Fruit fly (Drosophila melanogaster) whole organism, embryonic: Measurements from ENCODE around the gene CG42876.

ENCODE experiments used
- Asciz ChIP-seq: fragments of 200-800 bp; sonication (Bioruptor generic); optimal IDR thresholded peaks from 2 replicates; lab custom pipeline; 2017; ENCODE audit warnings: missing biosample characterization, mild to moderate bottlenecking, missing genetic modification characterization, missing genetic modification reagents
- Atf6 ChIP-seq: fragments of 200-800 bp; sonication (Bioruptor generic); IDR thresholded peaks from 2 replicates; pipeline ENCODE4 v1.3.6; 2022; ENCODE audit warnings: missing biosample characterization, missing genetic modification characterization
- Awh ChIP-seq: fragments of 200-800 bp; sonication (Bioruptor generic); IDR thresholded peaks from 2 replicates; pipeline ENCODE4, ENCODE4 v1.3.6; 2022; ENCODE audit warnings: missing biosample characterization, missing genetic modification characterization
- Bdp1 ChIP-seq: fragments of 200-800 bp; sonication (Bioruptor generic); optimal IDR thresholded peaks from 3 replicates; lab custom pipeline; 2016; ENCODE audit warnings: missing biosample characterization, missing genetic modification characterization
- CG10274 ChIP-seq: fragments of 200-800 bp; sonication (Bioruptor generic); optimal IDR thresholded peaks from 3 replicates; lab custom pipeline; 2017; ENCODE audit warnings: missing biosample characterization, mild to moderate bottlenecking, missing genetic modification characterization
- CG10543 ChIP-seq: fragments of 200-800 bp; sonication (Bioruptor generic); optimal IDR thresholded peaks from 3 replicates; lab custom pipeline; 2017; ENCODE audit warnings: missing biosample characterization, mild to moderate bottlenecking, missing genetic modification characterization, moderate library complexity
- CG11456 ChIP-seq: fragments of 200-800 bp; sonication (Bioruptor generic); IDR thresholded peaks from 3 replicates; pipeline ENCODE4 v1.3.6; 2022; ENCODE audit warnings: missing biosample characterization, missing genetic modification characterization
- CG13424 ChIP-seq: fragments of 200-800 bp; sonication (Bioruptor generic); optimal IDR thresholded peaks from 2 replicates; lab custom pipeline; 2019; ENCODE audit warnings: missing biosample characterization, mild to moderate bottlenecking, missing genetic modification characterization, moderate library complexity
- CG13624 ChIP-seq: fragments of 200-800 bp; sonication (Bioruptor generic); optimal IDR thresholded peaks from 2 replicates; lab custom pipeline; 2016; ENCODE audit warnings: missing biosample characterization, missing genetic modification characterization
- CG13894 ChIP-seq: fragments of 200-800 bp; sonication (Bioruptor generic); optimal IDR thresholded peaks from 3 replicates; lab custom pipeline; 2018; ENCODE audit warnings: missing biosample characterization, mild to moderate bottlenecking, missing genetic modification characterization, moderate library complexity
- CG1529 ChIP-seq: fragments of 200-800 bp; sonication (Bioruptor generic); optimal IDR thresholded peaks from 3 replicates; lab custom pipeline; 2018; ENCODE audit warnings: missing biosample characterization, missing genetic modification characterization
- CG15514 ChIP-seq: fragments of 200-800 bp; sonication (Bioruptor generic); optimal IDR thresholded peaks from 3 replicates; lab custom pipeline; 2017; ENCODE audit warnings: missing biosample characterization, missing genetic modification characterization, mild to moderate bottlenecking, moderate library complexity, missing genetic modification reagents
- CG18262 ChIP-seq: fragments of 200-800 bp; optimal IDR thresholded peaks from 3 replicates; lab custom pipeline; 2019; ENCODE audit warnings: missing biosample characterization, mild to moderate bottlenecking, missing genetic modification characterization, moderate library complexity
- CG32532 ChIP-seq: fragments of 200-800 bp; sonication (Bioruptor generic); IDR thresholded peaks from 2 replicates; pipeline ENCODE4 v1.3.6; 2022; ENCODE audit warnings: missing biosample characterization, missing genetic modification characterization
- CG34422 ChIP-seq: fragments of 200-800 bp; sonication (Bioruptor generic); IDR thresholded peaks from 3 replicates; pipeline ENCODE4 v1.3.6; 2022; ENCODE audit warnings: missing biosample characterization, missing genetic modification characterization
- CG42726 ChIP-seq: fragments of 200-800 bp; sonication (Bioruptor generic); IDR thresholded peaks from 2 replicates; pipeline ENCODE4 v1.3.6; 2022; ENCODE audit warnings: missing biosample characterization, missing genetic modification characterization; ENCODE audit not compliant: partially characterized antibody
- CG5180 ChIP-seq: fragments of 200-800 bp; sonication (Bioruptor generic); optimal IDR thresholded peaks from 3 replicates; lab custom pipeline; 2017; ENCODE audit warnings: missing biosample characterization, missing genetic modification characterization, mild to moderate bottlenecking, moderate library complexity, missing genetic modification reagents
- CG6175 ChIP-seq: fragments of 200-800 bp; sonication (Bioruptor generic); IDR thresholded peaks from 3 replicates; pipeline ENCODE4 v1.3.6; 2022; ENCODE audit warnings: missing biosample characterization, missing genetic modification characterization
- CG7271 ChIP-seq: fragments of 200-800 bp; sonication (Bioruptor generic); optimal IDR thresholded peaks from 2 replicates; lab custom pipeline; 2018; ENCODE audit warnings: missing biosample characterization, mild to moderate bottlenecking, missing genetic modification characterization, moderate library complexity
- CG7786 ChIP-seq: fragments of 200-800 bp; sonication (Bioruptor generic); optimal IDR thresholded peaks from 2 replicates; lab custom pipeline; 2016; ENCODE audit warnings: missing biosample characterization, missing genetic modification characterization
- CG8290 ChIP-seq, 3 experiments: fragments of 200-800 bp; sonication (Bioruptor generic); optimal IDR thresholded peaks; 2 replicates each; lab custom pipeline; 2016 to 2019; ENCODE audit warnings: missing biosample characterization in 3 of 3, missing genetic modification characterization in 3 of 3, mild to moderate bottlenecking in 2 of 3, moderate library complexity in 1 of 3
- CG9437 ChIP-seq: fragments of 200-800 bp; sonication (Bioruptor generic); optimal IDR thresholded peaks from 2 replicates; lab custom pipeline; 2018; ENCODE audit warnings: missing biosample characterization, mild to moderate bottlenecking, missing genetic modification characterization
- CG9797 ChIP-seq: fragments of 200-800 bp; sonication (Bioruptor generic); optimal IDR thresholded peaks from 3 replicates; lab custom pipeline; 2018; ENCODE audit warnings: missing biosample characterization, mild to moderate bottlenecking, missing genetic modification characterization
- Drgx ChIP-seq: fragments of 200-800 bp; sonication (Bioruptor generic); IDR thresholded peaks from 2 replicates; pipeline ENCODE4 v1.3.6; 2022; ENCODE audit warnings: missing biosample characterization, missing genetic modification characterization
- Eip74EF ChIP-seq, 2 experiments: fragments of 200-800 bp in 1 of 2; fragments of >200 bp in 1 of 2; sonication (Bioruptor generic) in 1 of 2; optimal IDR thresholded peaks; 2 replicates each; lab custom pipeline; 2017 to 2019; ENCODE audit warnings: missing biosample characterization in 2 of 2, missing genetic modification characterization in 2 of 2, mild to moderate bottlenecking in 1 of 2, moderate library complexity in 1 of 2
- Gug ChIP-seq: fragments of 200-800 bp; sonication (Bioruptor generic); IDR thresholded peaks from 4 replicates; pipeline ENCODE4 v1.3.6; 2022; ENCODE audit warnings: missing biosample characterization, missing genetic modification characterization
- HLHmδ ChIP-seq: fragments of 200-800 bp; sonication (Bioruptor generic); optimal IDR thresholded peaks from 2 replicates; lab custom pipeline; 2018; ENCODE audit warnings: missing biosample characterization, mild to moderate bottlenecking, missing genetic modification characterization, moderate library complexity
- Hey ChIP-seq: fragments of 200-800 bp; sonication (Bioruptor generic); optimal IDR thresholded peaks from 3 replicates; lab custom pipeline; 2018; ENCODE audit warnings: missing biosample characterization, mild to moderate bottlenecking, missing genetic modification characterization
- Hmx ChIP-seq: fragments of 200-800 bp; sonication (Bioruptor generic); optimal IDR thresholded peaks from 2 replicates; lab custom pipeline; 2016; ENCODE audit warnings: missing biosample characterization, missing genetic modification characterization
- Jarid2 ChIP-seq: fragments of 200-800 bp; sonication (Bioruptor generic); optimal IDR thresholded peaks from 3 replicates; lab custom pipeline; 2017; ENCODE audit warnings: mild to moderate bottlenecking, missing biosample characterization, missing genetic modification reagents, missing genetic modification characterization
- Med ChIP-seq: fragments of 200-800 bp; sonication (Bioruptor generic); peaks from one replicate; lab custom pipeline; 2016; ENCODE audit warnings: missing biosample characterization, missing genetic modification characterization, mild to moderate bottlenecking, inconsistent platforms, moderate library complexity
- NFAT ChIP-seq: fragments of 200-800 bp; sonication (Bioruptor generic); IDR thresholded peaks from 2 replicates; pipeline ENCODE4 v1.3.6; 2022; ENCODE audit warnings: missing biosample characterization, missing genetic modification characterization
- Oaz ChIP-seq: fragments of 200-800 bp; sonication (Bioruptor generic); IDR thresholded peaks from 2 replicates; pipeline ENCODE4 v1.3.6; 2022; ENCODE audit warnings: missing biosample characterization, missing genetic modification characterization
- Stat92E ChIP-seq, 3 experiments: fragments of >200 bp in 2 of 3; fragments of 200-800 bp in 1 of 3; sonication (Bioruptor generic) in 1 of 3; optimal IDR thresholded peaks; 2 replicates each; lab custom pipeline; 2017 to 2019; ENCODE audit warnings: missing biosample characterization in 3 of 3, missing genetic modification characterization in 3 of 3, mild to moderate bottlenecking in 1 of 3, moderate library complexity in 1 of 3
- abd-A ChIP-seq: fragments of 200-800 bp; sonication (Bioruptor generic); optimal IDR thresholded peaks from 3 replicates; lab custom pipeline; 2019; ENCODE audit warnings: missing biosample characterization, mild to moderate bottlenecking, missing genetic modification characterization, moderate library complexity
- exex ChIP-seq: fragments of 200-800 bp; sonication (Bioruptor generic); optimal IDR thresholded peaks from 4 replicates; lab custom pipeline; 2018; ENCODE audit warnings: missing biosample characterization, mild to moderate bottlenecking, missing genetic modification characterization, moderate library complexity
- ftz-f1 ChIP-seq: fragments of 200-800 bp; sonication (Bioruptor generic); optimal IDR thresholded peaks from 2 replicates; lab custom pipeline; 2016; ENCODE audit warnings: missing biosample characterization, missing genetic modification characterization
- gcm2 ChIP-seq: fragments of 200-800 bp; sonication (Bioruptor generic); optimal IDR thresholded peaks from 2 replicates; lab custom pipeline; 2016; ENCODE audit warnings: missing biosample characterization, missing genetic modification characterization
- inv ChIP-seq: fragments of 200-800 bp; sonication (Bioruptor generic); IDR thresholded peaks from 2 replicates; pipeline ENCODE4 v1.3.6; 2022; ENCODE audit warnings: missing biosample characterization, missing genetic modification characterization; ENCODE audit not compliant: partially characterized antibody
- kni ChIP-seq: fragments of 200-800 bp; sonication (Bioruptor generic); optimal IDR thresholded peaks from 3 replicates; lab custom pipeline; 2017; ENCODE audit warnings: mild to moderate bottlenecking, missing biosample characterization, missing genetic modification reagents, missing genetic modification characterization
- lilli ChIP-seq: fragments of 200-800 bp; sonication (Bioruptor generic); optimal IDR thresholded peaks from 3 replicates; lab custom pipeline; 2016; ENCODE audit warnings: missing biosample characterization, missing genetic modification characterization
- mirr ChIP-seq: fragments of 200-800 bp; sonication (Bioruptor generic); optimal IDR thresholded peaks from 3 replicates; lab custom pipeline; 2018; ENCODE audit warnings: missing biosample characterization, mild to moderate bottlenecking, missing genetic modification characterization
- onecut ChIP-seq: fragments of 200-800 bp; sonication (Bioruptor generic); IDR thresholded peaks from 2 replicates; pipeline ENCODE4 v1.3.6; 2022; ENCODE audit warnings: missing biosample characterization, missing genetic modification characterization
- otp ChIP-seq: fragments of 200-800 bp; sonication (Bioruptor generic); IDR thresholded peaks from 3 replicates; pipeline ENCODE4, ENCODE4 v1.3.6; 2022; ENCODE audit warnings: missing biosample characterization, missing genetic modification characterization
- sim ChIP-seq: fragments of 200-800 bp; sonication (Bioruptor generic); IDR thresholded peaks from 2 replicates; pipeline ENCODE4 v1.3.6; 2022; ENCODE audit warnings: missing biosample characterization, missing genetic modification characterization
- stwl ChIP-seq: fragments of 200-800 bp; sonication (Bioruptor generic); optimal IDR thresholded peaks from 3 replicates; lab custom pipeline; 2018; ENCODE audit warnings: missing biosample characterization, mild to moderate bottlenecking, missing genetic modification characterization, moderate library complexity
- tap ChIP-seq: fragments of 200-800 bp; optimal IDR thresholded peaks from 3 replicates; lab custom pipeline; 2019; ENCODE audit warnings: missing biosample characterization, mild to moderate bottlenecking, missing genetic modification characterization, moderate library complexity
- unc-4 ChIP-seq: fragments of 200-800 bp; sonication (Bioruptor generic); IDR thresholded peaks from 2 replicates; pipeline ENCODE4 v1.3.6; 2022; ENCODE audit warnings: missing biosample characterization, missing genetic modification characterization; ENCODE audit not compliant: partially characterized antibody

CG42876 gene

dm6 chr2L:15762466-15762865 lies 49.5 kb downstream of the CG42876 start, which contains the start of gene Gli (continued):
- TF ChIP-seq CG13894 (peak; percentile 77), CG18262 (tag; lab: Kevin White, UChicago) (no peak), gcm2 (GFP tag; lab: Kevin White, UChicago) (no peak), Atf6 (GFP tag; lab: Robert Waterston, UW) (peak; percentile 67; the same call in 1 of the 2 replicates), Jarid2 (GFP tag; lab: Kevin White, UChicago) (peak; percentile 99), CG11456 (GFP tag; lab: Robert Waterston, UW) (peak; percentile 54; the same call in 2 of the 3 replicates), CG1529 (no peak), CG6175 (peak; percentile 35; the same call in 1 of the 3 replicates), Gug (GFP tag; lab: Robert Waterston, UW) (peak; percentile 45; the same call in 1 of the 4 replicates), Hey (tag; lab: Kevin White, UChicago) (no peak), Asciz (GFP tag; lab: Kevin White, UChicago) (no peak), Stat92E (GFP tag; optimal IDR thresholded peaks at IDR 0.05; lab: Kevin White, UChicago) (peak in 1 of 3 experiments; percentile 80), CG10543 (GFP tag; lab: Kevin White, UChicago) (peak; percentile 78), CG7271 (tag; lab: Kevin White, UChicago) (no peak), CG9797 (GFP tag; lab: Kevin White, UChicago) (no peak), Oaz (GFP tag; lab: Robert Waterston, UW) (peak; percentile 12; the same call in 1 of the 2 replicates), Drgx (GFP tag; lab: Robert Waterston, UW) (peak; percentile 61; the same call in 1 of the 2 replicates), Awh (peak; percentile 63), exex (tag; lab: Kevin White, UChicago) (peak; percentile 25), otp (GFP tag; lab: Robert Waterston, UW) (peak; percentile 78), inv (peak; percentile 33; the same call in 1 of the 2 replicates), tap (tag; lab: Kevin White, UChicago) (peak; percentile 38), CG9437 (peak; percentile 43), sim (GFP tag; lab: Robert Waterston, UW) (peak; percentile 43; the same call in 1 of the 2 replicates), CG13624 (GFP tag; lab: Kevin White, UChicago) (peak; percentile 27), Hmx (no peak), CG34422 (GFP tag; lab: Robert Waterston, UW) (peak; percentile 75; the same call in 2 of the 3 replicates), CG42726 (GFP tag; lab: Robert Waterston, UW) (peak; percentile 85), Eip74EF (GFP tag; optimal IDR thresholded peaks at IDR 0.05; lab: Kevin White, UChicago) (peak in 1 of 2 experiments; percentile 48), ftz-f1 (GFP tag; lab: Kevin White, UChicago) (peak; percentile 69), Med (GFP tag; lab: Kevin White, UChicago) (peak; percentile 96), CG32532 (GFP tag; lab: Robert Waterston, UW) (peak; percentile 67), CG8290 (GFP tag; optimal IDR thresholded peaks at IDR 0.05; lab: Kevin White, UChicago) (no peak), CG8290 (tag; optimal IDR thresholded peaks at IDR 0.05; lab: Kevin White, UChicago) (peak in 1 of 2 experiments; percentile 85), Bdp1 (GFP tag; lab: Kevin White, UChicago) (no peak), CG10274 (GFP tag; lab: Kevin White, UChicago) (peak; percentile 12), kni (GFP tag; lab: Kevin White, UChicago) (peak; percentile 70), onecut (GFP tag; lab: Robert Waterston, UW) (peak; percentile 54), CG15514 (peak; percentile 55), abd-A (tag; lab: Kevin White, UChicago) (no peak), CG7786 (peak; percentile 19), HLHmδ (GFP tag; lab: Kevin White, UChicago) (peak; percentile 8), stwl (tag; lab: Kevin White, UChicago) (peak; percentile 28), unc-4 (GFP tag; lab: Robert Waterston, UW) (peak; percentile 52), CG13424 (tag; lab: Kevin White, UChicago) (no peak), mirr (GFP tag; lab: Kevin White, UChicago) (peak; percentile 46), CG5180 (GFP tag; lab: Kevin White, UChicago) (peak; percentile 94), lilli (no peak), NFAT (GFP tag; lab: Robert Waterston, UW) (peak; percentile 51; the same call in 1 of the 2 replicates)
